Fruit fly (Drosophila melanogaster): ENCODE results near the gene JhI-21.

Gene JhI-21

dm6 chr2L:12006397-12007330 lies 49.2 kb downstream of the JhI-21 start (continued):
- peak; percentile 71 for TF ChIP-seq Med (GFP tag)
- TF ChIP-seq CG13123 (GFP tag; optimal IDR thresholded peaks at IDR 0.05) = peak; percentile 87
- TF ChIP-seq CG12744 (GFP tag; optimal IDR thresholded peaks at IDR 0.05) = peak; percentile 52
- peak; percentile 94 for TF ChIP-seq CG4328 (GFP tag; optimal IDR thresholded peaks at IDR 0.05)
- TF ChIP-seq kni (GFP tag; optimal IDR thresholded peaks at IDR 0.05) = no peak
- TF ChIP-seq bsh (GFP tag; optimal IDR thresholded peaks at IDR 0.05) = peak; percentile 80 to 94
- peak; percentile 41 to 96 for TF ChIP-seq Hr51 (GFP tag; optimal IDR thresholded peaks at IDR 0.05)
- TF ChIP-seq CG15073 (GFP tag; optimal IDR thresholded peaks at IDR 0.05) = peak; percentile 52
- no peak for TF ChIP-seq CG11695 (GFP tag; IDR thresholded peaks at IDR 0.05)
- no peak for TF ChIP-seq lmd (GFP tag; IDR thresholded peaks at IDR 0.05)
- TF ChIP-seq CG1602 (GFP tag; optimal IDR thresholded peaks at IDR 0.05) = peak; percentile 93
- TF ChIP-seq CG13296 (GFP tag; optimal IDR thresholded peaks at IDR 0.05) = peak; percentile 98
- TF ChIP-seq Hey (tag; optimal IDR thresholded peaks at IDR 0.05) = peak; percentile 31
- peak; percentile 100 for TF ChIP-seq ftz-f1 (GFP tag; optimal IDR thresholded peaks at IDR 0.05)
- TF ChIP-seq rib (GFP tag; IDR thresholded peaks at IDR 0.05) = no peak
- peak; percentile 96 for TF ChIP-seq CG18599 (GFP tag; optimal IDR thresholded peaks at IDR 0.05)
- TF ChIP-seq Lhr (GFP tag; optimal IDR thresholded peaks at IDR 0.05) = no peak
- TF ChIP-seq CG8924 (tag; optimal IDR thresholded peaks at IDR 0.05) = peak; percentile 98
- TF ChIP-seq kah (GFP tag; optimal IDR thresholded peaks at IDR 0.05) = peak; percentile 42
- TF ChIP-seq Hr39 (optimal IDR thresholded peaks at IDR 0.05) = no peak
- no peak for TF ChIP-seq CG14441 (GFP tag; IDR thresholded peaks at IDR 0.05)
- TF ChIP-seq en (GFP tag; optimal IDR thresholded peaks at IDR 0.05) = peak; percentile 51
- TF ChIP-seq CG10366 (GFP tag; IDR thresholded peaks at IDR 0.05) = no peak
- TF ChIP-seq CG12769 (tag; optimal IDR thresholded peaks at IDR 0.05) = peak; percentile 9
- TF ChIP-seq CG30431 (GFP tag; optimal IDR thresholded peaks at IDR 0.05) = peak; percentile 87
- no peak for TF ChIP-seq h (optimal IDR thresholded peaks at IDR 0.05)
- TF ChIP-seq nau (GFP tag; optimal IDR thresholded peaks at IDR 0.05) = peak; percentile 50
- no peak for TF ChIP-seq H2.0 (GFP tag; IDR thresholded peaks at IDR 0.05)
- TF ChIP-seq Asciz (GFP tag; optimal IDR thresholded peaks at IDR 0.05) = peak; percentile 93
- TF ChIP-seq CG15514 (GFP tag; optimal IDR thresholded peaks at IDR 0.05) = peak; percentile 80
- no peak for TF ChIP-seq inv (GFP tag; IDR thresholded peaks at IDR 0.05; ENCODE audit: partially characterized antibody)
- TF ChIP-seq mirr (GFP tag; optimal IDR thresholded peaks at IDR 0.05) = peak; percentile 97
- peak; percentile 59 for TF ChIP-seq Mad (GFP tag; optimal IDR thresholded peaks at IDR 0.05)
- no peak for TF ChIP-seq Awh (GFP tag; IDR thresholded peaks at IDR 0.05)
- TF ChIP-seq CG2712 (tag; optimal IDR thresholded peaks at IDR 0.05) = peak; percentile 98
- no peak for TF ChIP-seq hbn (GFP tag; IDR thresholded peaks at IDR 0.05; ENCODE audit: partially characterized antibody)
- TF ChIP-seq PHDP (tag; optimal IDR thresholded peaks at IDR 0.05) = peak; percentile 94
- TF ChIP-seq CG16863 (GFP tag; optimal IDR thresholded peaks at IDR 0.05) = peak; percentile 71
- TF ChIP-seq zfh2 (GFP tag; optimal IDR thresholded peaks at IDR 0.05) = peak; percentile 3
- TF ChIP-seq GATAe (GFP tag; conservative IDR thresholded peaks at IDR 0.05) = no peak
- TF ChIP-seq CG30403 (GFP tag; optimal IDR thresholded peaks at IDR 0.05) = peak; percentile 95
- TF ChIP-seq NK7.1 (GFP tag; optimal IDR thresholded peaks at IDR 0.05) = peak; percentile 18
- TF ChIP-seq CG33557 (GFP tag; optimal IDR thresholded peaks at IDR 0.05) = peak; percentile 95
- TF ChIP-seq CG31388 (GFP tag; optimal IDR thresholded peaks at IDR 0.05) = peak; percentile 79
- peak; percentile 76 for TF ChIP-seq Hsf (GFP tag; optimal IDR thresholded peaks at IDR 0.05)
- TF ChIP-seq org-1 (GFP tag; optimal IDR thresholded peaks at IDR 0.05) = peak; percentile 93
- peak; percentile 94 for TF ChIP-seq lab (GFP tag; optimal IDR thresholded peaks at IDR 0.05)
- TF ChIP-seq ab (GFP tag; optimal IDR thresholded peaks at IDR 0.05) = peak; percentile 66
- TF ChIP-seq ac (GFP tag; optimal IDR thresholded peaks at IDR 0.05) = peak; percentile 37
